Worm (Caenorhabditis elegans): ENCODE measurements around the gene gpx-3.

The gpx-3 gene

DNA sequence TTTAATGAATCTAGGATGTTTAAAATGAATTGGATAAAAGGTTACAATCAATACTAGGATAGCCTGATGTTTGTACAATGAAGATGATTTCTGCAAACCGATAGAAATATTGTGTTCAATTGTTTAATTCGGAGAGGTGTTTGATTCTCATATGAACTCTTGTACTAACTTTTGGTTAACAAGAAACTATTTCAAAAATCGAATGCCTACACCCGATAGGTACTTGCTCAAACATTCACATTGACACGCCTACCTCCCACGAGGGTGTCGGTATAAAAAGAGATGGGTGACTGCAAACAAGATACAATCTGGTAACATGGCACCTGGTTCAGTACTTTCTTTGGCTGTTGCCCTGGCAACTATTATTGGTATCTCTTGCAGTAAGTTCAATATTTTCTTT is at the start of gene gpx-3:
Gene gpx-3, plus strand, starts transcription at position 301 of the 400 bp plus-strand sequence.
- no peak for TF ChIP-seq nhr-19 (GFP tag; conservative IDR thresholded peaks at IDR 0.05)
- no peak for TF ChIP-seq sox-4 (tag; optimal IDR thresholded peaks at IDR 0.05)
- TF ChIP-seq ceh-88 (GFP tag; IDR thresholded peaks at IDR 0.05): no peak
- TF ChIP-seq lsy-2 (tag; optimal IDR thresholded peaks at IDR 0.05): no peak
- TF ChIP-seq ces-1 (GFP tag; optimal IDR thresholded peaks at IDR 0.05): no peak
- TF ChIP-seq nhr-47 (tag; optimal IDR thresholded peaks at IDR 0.05): no peak
- no peak for TF ChIP-seq ceh-82 (tag; optimal IDR thresholded peaks at IDR 0.05)
- no peak for TF ChIP-seq snpc-4 (tag; optimal IDR thresholded peaks at IDR 0.05)
- no peak for TF ChIP-seq lin-14 (GFP tag; optimal IDR thresholded peaks at IDR 0.05)
- TF ChIP-seq egl-27 (tag; optimal IDR thresholded peaks at IDR 0.05): no peak
- TF ChIP-seq lin-39 (tag; optimal IDR thresholded peaks at IDR 0.05): no peak
- TF ChIP-seq nhr-90 (tag; optimal IDR thresholded peaks at IDR 0.05; ENCODE audit: poor library complexity): no peak

DNA sequence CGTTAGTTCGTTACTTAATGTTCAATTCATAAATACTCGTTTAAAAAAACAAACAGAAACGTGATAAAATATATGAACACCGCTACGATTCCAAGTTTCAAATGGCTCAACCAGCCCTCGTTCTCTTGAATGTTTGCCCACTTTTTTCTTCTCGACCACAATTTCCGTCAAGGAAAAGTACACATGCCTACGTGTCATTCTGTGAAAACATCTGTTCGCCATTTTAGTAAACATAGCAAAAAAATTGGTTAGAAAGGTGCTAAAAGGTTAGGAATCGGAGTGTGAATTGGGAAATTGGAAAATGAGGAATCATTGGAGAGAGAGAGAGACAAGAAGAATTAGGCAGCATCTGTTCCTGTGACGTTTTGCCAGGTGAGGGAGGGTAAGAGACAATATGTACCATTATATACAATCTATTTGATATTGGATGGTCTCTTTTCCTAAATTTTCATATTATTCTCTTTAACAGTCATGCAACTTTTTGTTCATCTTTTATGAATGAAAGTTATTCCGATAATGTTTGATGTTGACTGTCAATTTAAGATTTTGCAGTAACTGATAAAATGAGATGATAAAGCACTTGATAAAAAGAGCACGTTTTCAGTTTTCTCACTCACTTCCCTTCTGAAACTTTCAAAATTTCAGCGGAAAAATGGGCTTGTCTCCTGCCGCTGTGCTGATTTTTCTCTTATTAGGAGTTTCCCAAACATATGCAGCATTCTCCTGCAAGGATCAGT is 48.3 kb upstream of the gpx-3 start, which contains the start of gene nuc-1:
Gene nuc-1, plus strand, starts transcription at position 612 of the 737 bp plus-strand sequence.
- TF ChIP-seq fkh-4 (tag; optimal IDR thresholded peaks at IDR 0.05; ENCODE audit: borderline replicate concordance) (no peak), sup-37 (GFP tag; optimal IDR thresholded peaks at IDR 0.05) (no peak), tlp-1 (tag; optimal IDR thresholded peaks at IDR 0.05) (peak; percentile 38), elt-2 (tag; optimal IDR thresholded peaks at IDR 0.05) (peak; percentile 75), mef-2 (tag; optimal IDR thresholded peaks at IDR 0.05) (no peak), dsc-1 (tag; optimal IDR thresholded peaks at IDR 0.05) (no peak), nhr-71 (tag; optimal IDR thresholded peaks at IDR 0.05) (no peak), nhr-237 (tag; optimal IDR thresholded peaks at IDR 0.05) (no peak), nhr-85 (tag) (peak; percentile 53), fkh-8 (tag; optimal IDR thresholded peaks at IDR 0.05) (no peak), lin-14 (GFP tag; optimal IDR thresholded peaks at IDR 0.05) (peak; percentile 13), snu-23 (GFP tag; optimal IDR thresholded peaks at IDR 0.05) (no peak), irx-1 (tag; optimal IDR thresholded peaks at IDR 0.05) (no peak), efl-1 (optimal IDR thresholded peaks at IDR 0.05) (no peak), efl-1 (GFP tag; optimal IDR thresholded peaks at IDR 0.05 in 1 of 2) (peak in 1 of 2 experiments; percentile 69)

- TF ChIP-seq lin-14 (GFP tag; optimal IDR thresholded peaks at IDR 0.05): peak; percentile 55
- TF ChIP-seq hpl-2 (GFP tag; optimal IDR thresholded peaks at IDR 0.05): peak; percentile 11
- TF ChIP-seq nhr-90 (tag; optimal IDR thresholded peaks at IDR 0.05; ENCODE audit: poor library complexity): peak; percentile 33
- peak; percentile 36 for TF ChIP-seq snu-23 (GFP tag; optimal IDR thresholded peaks at IDR 0.05)
- TF ChIP-seq nhr-20 (tag; optimal IDR thresholded peaks at IDR 0.05): peak; percentile 68
- no peak for TF ChIP-seq dsc-1 (tag; optimal IDR thresholded peaks at IDR 0.05)
- peak; percentile 94 for TF ChIP-seq elt-2 (tag; optimal IDR thresholded peaks at IDR 0.05)
- peak; percentile 16 for TF ChIP-seq blmp-1 (tag; optimal IDR thresholded peaks at IDR 0.05)
- TF ChIP-seq nhr-47 (tag; optimal IDR thresholded peaks at IDR 0.05): no peak
- peak in 1 of 2 experiments; percentile 11 for TF ChIP-seq lsy-2 (tag; optimal IDR thresholded peaks at IDR 0.05)
- TF ChIP-seq efl-1 (optimal IDR thresholded peaks at IDR 0.05): no peak
- TF ChIP-seq efl-1 (GFP tag; optimal IDR thresholded peaks at IDR 0.05 in 1 of 2): peak in 1 of 2 experiments; percentile 70
- peak; percentile 56 for TF ChIP-seq nhr-71 (tag; optimal IDR thresholded peaks at IDR 0.05)
- peak in 1 of 2 experiments; percentile 70 for TF ChIP-seq mdl-1 (tag; optimal IDR thresholded peaks at IDR 0.05)
- peak; percentile 16 for TF ChIP-seq jun-1 (tag; optimal IDR thresholded peaks at IDR 0.05)
- peak; percentile 81 for TF ChIP-seq nhr-85 (tag)
- TF ChIP-seq egl-27 (tag; optimal IDR thresholded peaks at IDR 0.05): no peak
- peak in 1 of 6 experiments; percentile 6 for TF ChIP-seq elt-3 (tag; optimal IDR thresholded peaks at IDR 0.05)
- peak in 1 of 2 experiments; percentile 71 for TF ChIP-seq lin-35 (GFP tag; optimal IDR thresholded peaks at IDR 0.05)
- TF ChIP-seq pag-3 (tag; optimal IDR thresholded peaks at IDR 0.05; ENCODE audit: borderline replicate concordance, insufficient read depth): no peak
These were observed 47.3 kb upstream of the gpx-3 start for ce11 chrX:9540464-9540863.

ce11 chrX:9543352-9543751 is 44.4 kb upstream of the gpx-3 start, which contains the start of gene F49E2.5:
Gene F49E2.5 (plus strand): TSS chrX:9543652.
- TF ChIP-seq sup-37 (GFP tag; optimal IDR thresholded peaks at IDR 0.05) (no peak), blmp-1 (tag; optimal IDR thresholded peaks at IDR 0.05) (peak; percentile 41), lin-14 (GFP tag; optimal IDR thresholded peaks at IDR 0.05) (peak; percentile 17)
